Worm (Caenorhabditis elegans) whole organism, mixed stage, embryonic: ENCODE results near the gene elp-1.

Experiments
- elt-1 ChIP-seq: sonication (generic microtip); optimal IDR thresholded peaks from 2 replicates; lab custom pipeline; 2017; ENCODE audit warnings: missing genetic modification characterization, mild to moderate bottlenecking, missing compliant biosample characterization, antibody characterized with exemption, moderate library complexity, borderline replicate concordance; ENCODE audit not compliant: insufficient read depth
- elt-3 ChIP-seq: fragments of 150-350 bp; optimal IDR thresholded peaks from 2 replicates; lab custom pipeline; 2014; ENCODE audit warnings: missing biosample characterization, missing genetic modification characterization
- lin-32 ChIP-seq: fragments of 200-800 bp; sonication (Bioruptor generic); optimal IDR thresholded peaks from 2 replicates; lab custom pipeline; 2018; ENCODE audit warnings: mild to moderate bottlenecking, missing genetic modification characterization, missing compliant biosample characterization
- lsy-2 ChIP-seq: fragments of 150-350 bp; optimal IDR thresholded peaks from 2 replicates; lab custom pipeline; 2014; ENCODE audit warnings: missing biosample characterization, missing genetic modification characterization
- nhr-12 ChIP-seq: fragments of 150-350 bp; optimal IDR thresholded peaks from 2 replicates; lab custom pipeline; 2014; ENCODE audit warnings: missing biosample characterization, missing genetic modification characterization
- nhr-2 ChIP-seq: fragments of 150-350 bp; optimal IDR thresholded peaks from 2 replicates; lab custom pipeline; 2014; ENCODE audit warnings: missing biosample characterization, missing genetic modification characterization
- nhr-237 ChIP-seq: fragments of 150-350 bp; optimal IDR thresholded peaks from 2 replicates; lab custom pipeline; 2014; ENCODE audit warnings: missing biosample characterization, missing genetic modification characterization
- nhr-76 ChIP-seq: sonication (generic microtip); optimal IDR thresholded peaks from 2 replicates; lab custom pipeline; 2017; ENCODE audit warnings: missing biosample characterization, missing genetic modification characterization
- pha-4 ChIP-seq: fragments of 150-350 bp; optimal IDR thresholded peaks from 2 replicates; lab custom pipeline; 2018; ENCODE audit warnings: missing biosample characterization, missing genetic modification reagents, missing genetic modification characterization
- snpc-4 ChIP-seq: fragments of 150-350 bp; optimal IDR thresholded peaks from 2 replicates; lab custom pipeline; 2014; ENCODE audit warnings: missing biosample characterization, missing genetic modification characterization
- unc-39 ChIP-seq: fragments of 150-350 bp; optimal IDR thresholded peaks from 2 replicates; lab custom pipeline; 2014; ENCODE audit warnings: missing biosample characterization, missing genetic modification characterization

ce11 chrV:20781346-20781952 lies 11.5 kb upstream of the elp-1 start:
- TF ChIP-seq pha-4 (tag; lab: Kevin White, UChicago) (no peak), elt-3 (tag; lab: Kevin White, UChicago) (no peak), unc-39 (no peak), lsy-2 (tag; lab: Kevin White, UChicago) (no peak), snpc-4 (tag; lab: Kevin White, UChicago) (no peak), nhr-76 (tag; lab: Kevin White, UChicago) (no peak), nhr-12 (tag; lab: Kevin White, UChicago) (no peak), nhr-2 (no peak), elt-1 (no peak), lin-32 (GFP tag; lab: Kevin White, UChicago) (no peak), nhr-237 (no peak)
